Worm (Caenorhabditis elegans) whole organism, L4/young adult: ENCODE results near the gene B0304.2.

Source experiments
- W03F9.2 ChIP-seq: fragments of 150-350 bp; optimal IDR thresholded peaks from 2 replicates; lab custom pipeline; 2014; ENCODE audit warnings: missing biosample characterization, missing genetic modification characterization
- dao-5 ChIP-seq: sonication (generic microtip); optimal IDR thresholded peaks from 2 replicates; lab custom pipeline; 2016; ENCODE audit warnings: missing genotype, missing genetic modification characterization, moderate library complexity, missing compliant biosample characterization
- him-1 ChIP-seq: sonication (generic microtip); optimal IDR thresholded peaks from 2 replicates; lab custom pipeline; 2016; ENCODE audit warnings: missing genotype, missing genetic modification reagents, missing genetic modification characterization, missing compliant biosample characterization

B0304.2 gene

DNA sequence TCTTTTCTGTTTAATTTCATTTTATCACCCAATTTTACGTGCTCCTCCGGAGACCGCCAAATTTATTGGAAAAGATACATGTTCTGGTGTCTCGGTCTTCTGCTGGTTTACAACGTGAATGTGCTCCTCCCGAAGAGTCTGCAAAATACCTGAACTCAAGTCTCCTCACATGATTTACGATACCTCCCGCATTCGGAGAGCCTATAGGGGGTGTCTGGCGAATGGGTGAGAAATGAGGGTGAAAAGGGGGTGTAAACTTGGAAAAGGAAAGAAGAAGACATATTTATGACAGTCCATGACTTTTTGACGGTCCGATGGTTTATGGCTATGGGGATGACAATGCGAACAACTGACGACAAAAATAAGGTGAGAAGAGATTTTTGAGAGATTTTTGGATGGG lies 7.1 kb upstream of the B0304.2 start:
- no peak for TF ChIP-seq dao-5 (tag; lab: Kevin White, UChicago)
- no peak for TF ChIP-seq W03F9.2 (tag; lab: Kevin White, UChicago)
- TF ChIP-seq him-1 = no peak

DNA sequence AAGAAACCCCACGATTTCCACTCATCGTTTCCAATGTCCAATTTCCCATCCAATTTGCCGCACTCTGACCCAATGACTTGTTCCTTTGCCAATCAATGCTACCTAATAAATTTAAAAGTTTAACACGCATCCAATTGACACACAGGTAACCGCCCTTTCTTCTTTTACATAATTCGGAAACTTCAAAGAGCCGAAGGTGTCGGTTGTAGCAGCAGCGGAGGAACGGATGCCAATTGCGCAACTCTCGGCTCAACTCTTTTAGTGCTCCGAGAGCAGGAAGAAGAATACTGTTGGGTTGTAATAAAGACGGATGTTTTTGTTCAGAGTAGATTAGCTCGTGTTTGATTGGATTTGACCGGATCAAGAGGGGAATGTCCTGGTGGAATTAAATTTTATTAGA lies 6.2 kb upstream of the B0304.2 start:
- TF ChIP-seq him-1 = no peak
- no peak for TF ChIP-seq W03F9.2 (tag; lab: Kevin White, UChicago)
- no peak for TF ChIP-seq dao-5 (tag; lab: Kevin White, UChicago)

- TF ChIP-seq him-1 (no peak), dao-5 (tag; lab: Kevin White, UChicago) (no peak), W03F9.2 (tag; lab: Kevin White, UChicago) (no peak)
Measured at ce11 chrII:4518300-4518907, 5.0 kb upstream of the B0304.2 start, which contains the start of gene hlh-1. Gene hlh-1, plus strand, starts transcription at chrII:4518574.

DNA sequence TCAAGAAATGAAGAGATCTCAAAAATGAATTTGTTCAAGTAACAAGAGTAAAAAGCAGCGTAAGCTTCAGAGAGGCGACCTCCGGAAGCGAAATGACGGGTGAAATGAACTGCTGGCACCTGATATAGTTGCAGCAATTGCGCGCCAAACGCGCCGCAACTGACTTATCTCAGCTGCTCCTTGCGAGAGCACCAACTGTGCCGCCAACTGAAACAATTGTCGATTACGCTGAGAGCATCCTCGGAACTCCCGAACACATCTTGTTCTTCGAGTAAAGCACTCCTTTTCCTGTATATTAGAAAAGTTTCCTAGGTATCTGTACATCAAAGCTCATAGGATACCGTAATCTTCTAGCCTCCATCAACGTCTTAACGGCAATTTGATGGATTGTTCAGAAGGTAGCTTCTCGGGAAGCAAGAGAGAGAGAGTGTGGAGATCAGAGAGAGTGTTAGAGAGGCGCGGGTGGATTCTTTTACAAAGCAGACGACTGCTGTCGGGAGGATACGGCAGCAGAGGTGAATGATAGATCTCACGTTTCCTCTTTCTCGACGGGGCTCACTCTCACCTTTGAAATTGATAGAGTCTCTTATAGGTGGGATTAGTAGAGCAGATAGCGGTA lies 3.3 kb upstream of the B0304.2 start:
- TF ChIP-seq W03F9.2 (tag; lab: Kevin White, UChicago) (no peak), him-1 (no peak), dao-5 (tag; lab: Kevin White, UChicago) (no peak)

DNA sequence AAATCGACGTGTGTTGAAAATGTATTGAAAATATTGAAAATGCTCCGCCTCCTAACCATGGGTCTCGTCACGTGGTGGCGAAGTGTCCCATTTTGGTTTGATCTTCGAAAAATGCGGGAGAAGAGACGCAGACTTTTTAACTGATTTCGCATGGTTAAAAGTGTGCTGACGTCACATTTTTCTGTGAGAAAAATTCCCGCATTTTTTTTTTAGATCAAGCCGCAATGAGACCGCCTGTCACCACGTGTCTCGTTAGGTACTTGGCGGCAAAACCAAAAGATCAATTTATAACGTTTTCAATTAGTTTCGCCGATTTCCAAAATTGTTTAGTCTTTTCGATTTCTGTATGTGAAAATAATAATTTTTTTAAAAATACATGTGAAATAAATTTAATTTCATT lies 1.8 kb downstream of the B0304.2 start:
- TF ChIP-seq dao-5 (tag; lab: Kevin White, UChicago) (no peak), W03F9.2 (tag; lab: Kevin White, UChicago) (no peak), him-1 (no peak)

DNA sequence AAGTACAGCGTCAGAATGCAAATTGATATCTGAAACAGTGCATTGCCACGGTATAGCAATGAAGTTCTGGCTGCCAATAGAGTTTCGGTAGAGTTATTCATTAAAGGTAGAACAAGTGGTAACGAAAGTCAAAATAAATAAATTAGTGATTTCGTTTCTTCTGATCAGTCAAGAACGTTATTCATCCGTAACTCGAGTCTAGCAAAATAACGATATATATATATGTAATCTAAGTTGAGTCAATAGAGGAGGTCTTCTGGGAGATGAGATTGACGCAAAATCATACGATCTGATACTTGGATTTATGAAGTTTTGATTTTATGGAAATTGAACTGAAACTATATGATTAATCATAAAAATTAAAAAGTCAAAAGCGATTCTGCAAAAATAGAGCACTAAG lies 4.4 kb downstream of the B0304.2 start, which contains the start of gene sra-35:
Gene sra-35 (minus strand): TSS at position 101 of the 400 bp plus-strand sequence.
- TF ChIP-seq W03F9.2 (tag; lab: Kevin White, UChicago) = no peak
- no peak for TF ChIP-seq dao-5 (tag; lab: Kevin White, UChicago)
- no peak for TF ChIP-seq him-1

- TF ChIP-seq dao-5 (tag; lab: Kevin White, UChicago) = no peak
- no peak for TF ChIP-seq him-1
- TF ChIP-seq W03F9.2 (tag; lab: Kevin White, UChicago) = no peak
Measured at ce11 chrII:4531880-4532279, 8.5 kb downstream of the B0304.2 start, which contains the start of gene sra-32. Gene sra-32, minus strand, starts transcription at chrII:4531980.

ce11 chrII:4537141-4537540 lies 13.7 kb downstream of the B0304.2 start, which contains the start of gene sra-33:
Gene sra-33, minus strand, starts transcription at chrII:4537241.
- TF ChIP-seq W03F9.2 (tag; lab: Kevin White, UChicago) (no peak), dao-5 (tag; lab: Kevin White, UChicago) (no peak), him-1 (no peak)

ce11 chrII:4540631-4541030 lies 17.2 kb downstream of the B0304.2 start, which contains the start of gene sra-36:
Gene sra-36, minus strand, starts transcription at chrII:4540731.
- no peak for TF ChIP-seq him-1
- no peak for TF ChIP-seq dao-5 (tag; lab: Kevin White, UChicago)
- no peak for TF ChIP-seq W03F9.2 (tag; lab: Kevin White, UChicago)

DNA sequence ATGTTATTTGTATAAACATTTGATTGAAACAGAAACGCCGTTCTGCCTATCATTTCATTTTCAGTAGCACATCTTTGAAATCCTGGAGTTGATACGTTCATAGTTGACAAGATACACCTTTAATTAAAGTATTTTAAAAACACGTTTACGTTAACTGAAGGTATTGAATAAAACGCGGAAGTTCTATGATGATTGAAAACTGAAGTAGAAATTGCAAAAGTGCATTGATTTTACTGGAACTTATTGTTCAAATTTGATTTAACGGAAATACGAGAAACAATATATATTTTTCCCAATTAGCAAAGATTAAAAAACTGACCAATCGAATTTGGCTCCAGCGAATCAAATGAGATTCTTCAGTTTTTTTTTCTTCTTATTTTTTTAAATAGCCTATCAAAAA lies 20.1 kb downstream of the B0304.2 start, which contains the start of gene sra-34:
Gene sra-34 (minus strand): TSS at position 101 of the 400 bp plus-strand sequence.
- no peak for TF ChIP-seq him-1
- TF ChIP-seq W03F9.2 (tag; lab: Kevin White, UChicago) = no peak
- no peak for TF ChIP-seq dao-5 (tag; lab: Kevin White, UChicago)

- TF ChIP-seq dao-5 (tag; lab: Kevin White, UChicago) = no peak
Measured at ce11 chrII:4548408-4548807, 25.0 kb downstream of the B0304.2 start.

DNA sequence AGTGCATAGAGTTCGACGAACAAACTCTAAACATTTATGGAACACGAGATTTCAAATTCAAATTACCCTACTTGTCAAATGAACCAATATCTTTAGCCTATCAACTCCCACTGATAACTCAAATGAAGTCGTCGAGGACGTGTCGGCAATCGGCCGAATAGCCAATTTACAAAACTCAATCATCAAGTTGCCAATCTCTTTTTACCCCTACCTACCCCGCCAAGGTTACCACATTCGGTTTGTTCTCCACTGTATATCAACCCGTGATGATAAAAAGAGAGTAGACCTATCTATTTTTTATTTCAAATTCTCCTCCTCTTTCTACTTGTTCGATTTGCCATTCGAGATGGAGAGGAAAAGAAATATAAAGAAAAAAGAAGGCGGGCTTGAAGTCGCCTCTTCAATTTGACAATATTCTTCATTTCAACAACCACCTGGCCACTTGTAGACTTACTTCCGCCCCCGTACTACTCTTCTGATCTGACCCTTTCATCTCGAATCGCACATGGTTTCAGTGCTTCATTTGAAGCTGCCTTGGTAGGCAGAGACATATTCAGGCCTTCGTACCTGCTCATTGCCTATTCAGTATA lies 26.7 kb downstream of the B0304.2 start:
- TF ChIP-seq W03F9.2 (tag; lab: Kevin White, UChicago) (no peak), him-1 (no peak), dao-5 (tag; lab: Kevin White, UChicago) (no peak)

DNA sequence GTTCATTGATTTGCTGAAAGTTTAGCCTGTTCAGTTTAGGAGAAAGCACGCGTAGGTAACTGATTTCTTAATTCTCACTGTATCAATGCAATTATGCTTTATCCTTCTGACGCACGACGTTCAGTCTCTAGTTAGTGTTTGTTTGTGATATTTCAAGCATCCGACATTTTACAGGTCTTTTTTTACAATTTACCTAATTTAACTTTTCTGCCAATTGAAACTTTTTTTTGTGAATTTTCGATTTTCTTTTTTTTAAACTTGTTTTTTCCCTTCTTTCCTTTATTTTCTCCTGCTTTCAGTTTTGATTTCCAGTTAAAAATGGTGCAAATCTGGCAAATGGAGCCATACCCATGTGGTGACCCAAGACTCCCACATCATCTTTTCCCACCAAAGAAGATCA lies 27.4 kb downstream of the B0304.2 start, which contains the start of gene K07E1.1:
Gene K07E1.1 (plus strand): TSS at position 301 of the 400 bp plus-strand sequence.
- TF ChIP-seq W03F9.2 (tag; lab: Kevin White, UChicago) = no peak
- TF ChIP-seq dao-5 (tag; lab: Kevin White, UChicago) = no peak
- TF ChIP-seq him-1 = no peak

- TF ChIP-seq him-1 (no peak), dao-5 (tag; lab: Kevin White, UChicago) (no peak), W03F9.2 (tag; lab: Kevin White, UChicago) (no peak)
Measured at ce11 chrII:4552088-4552487, 28.7 kb downstream of the B0304.2 start.
